Worm (Caenorhabditis elegans) whole organism, late embryonic: ENCODE measurements around the gene nspb-7.

Source experiments
- C38D4.7 ChIP-seq: fragments of 200-800 bp; sonication (Bioruptor generic); optimal IDR thresholded peaks from 2 replicates; lab custom pipeline; 2018; ENCODE audit warnings: mild to moderate bottlenecking, missing genetic modification characterization, moderate library complexity, missing compliant biosample characterization
- F13H6.1 ChIP-seq: sonication (generic microtip); optimal IDR thresholded peaks from 2 replicates; lab custom pipeline; 2016; ENCODE audit warnings: missing genetic modification characterization, missing compliant biosample characterization
- ahr-1 ChIP-seq: sonication (generic microtip); optimal IDR thresholded peaks from 2 replicates; lab custom pipeline; 2016; ENCODE audit warnings: missing genetic modification characterization, missing compliant biosample characterization
- ceh-19 ChIP-seq: fragments of 200-800 bp; sonication (Bioruptor generic); optimal IDR thresholded peaks from 2 replicates; lab custom pipeline; 2018; ENCODE audit warnings: mild to moderate bottlenecking, missing genetic modification characterization, missing compliant biosample characterization
- ceh-24 ChIP-seq: sonication (generic microtip); optimal IDR thresholded peaks from 2 replicates; lab custom pipeline; 2016; ENCODE audit warnings: mild to moderate bottlenecking, missing genetic modification characterization, missing compliant biosample characterization
- ceh-30 ChIP-seq: fragments of 150-350 bp; optimal IDR thresholded peaks from 2 replicates; lab custom pipeline; 2014; ENCODE audit warnings: missing biosample characterization, missing genetic modification characterization
- ceh-31 ChIP-seq: sonication (generic microtip); optimal IDR thresholded peaks from 2 replicates; lab custom pipeline; 2016; ENCODE audit warnings: missing genetic modification characterization, missing compliant biosample characterization
- ceh-45 ChIP-seq: fragments of 200-800 bp; sonication (Bioruptor generic); IDR thresholded peaks from 2 replicates; pipeline ENCODE4 v1.3.6; 2022; ENCODE audit warnings: missing genetic modification reagents, missing genetic modification characterization, missing compliant biosample characterization
- ceh-48 ChIP-seq: sonication (generic microtip); optimal IDR thresholded peaks from 2 replicates; lab custom pipeline; 2016; ENCODE audit warnings: missing genetic modification characterization, inconsistent platforms, missing compliant biosample characterization
- che-1 ChIP-seq: sonication (generic microtip); optimal IDR thresholded peaks from 2 replicates; lab custom pipeline; 2016; ENCODE audit warnings: mild to moderate bottlenecking, missing genetic modification characterization, missing compliant biosample characterization
- dve-1 ChIP-seq: sonication (generic microtip); optimal IDR thresholded peaks from 2 replicates; lab custom pipeline; 2017; ENCODE audit warnings: antibody characterized with exemption, mild to moderate bottlenecking, missing genetic modification characterization, missing compliant biosample characterization
- elt-4 ChIP-seq: sonication (generic microtip); optimal IDR thresholded peaks from 2 replicates; lab custom pipeline; 2016; ENCODE audit warnings: missing genetic modification characterization, missing compliant biosample characterization
- fax-1 ChIP-seq: sonication (generic microtip); optimal IDR thresholded peaks from 2 replicates; lab custom pipeline; 2016; ENCODE audit warnings: missing genotype, missing genetic modification characterization, missing compliant biosample characterization
- fkh-10 ChIP-seq: fragments of 150-350 bp; optimal IDR thresholded peaks from 2 replicates; lab custom pipeline; 2014; ENCODE audit warnings: missing biosample characterization, missing genetic modification reagents, missing genetic modification characterization
- gmeb-2 ChIP-seq: sonication (generic microtip); optimal IDR thresholded peaks from 2 replicates; lab custom pipeline; 2016; ENCODE audit warnings: missing genetic modification characterization, inconsistent platforms, missing compliant biosample characterization
- hlh-15 ChIP-seq: sonication (generic microtip); optimal IDR thresholded peaks from 2 replicates; lab custom pipeline; 2016; ENCODE audit warnings: missing genetic modification characterization, missing compliant biosample characterization
- hlh-30 ChIP-seq: sonication (generic microtip); optimal IDR thresholded peaks from 2 replicates; lab custom pipeline; 2017; ENCODE audit warnings: antibody characterized with exemption, missing genetic modification characterization, missing compliant biosample characterization; ENCODE audit not compliant: insufficient read depth
- hlh-6 ChIP-seq: sonication (generic microtip); optimal IDR thresholded peaks from 2 replicates; lab custom pipeline; 2016; ENCODE audit warnings: missing genotype, missing genetic modification characterization, missing compliant biosample characterization
- lim-6 ChIP-seq: sonication (generic microtip); optimal IDR thresholded peaks from 2 replicates; lab custom pipeline; 2016; ENCODE audit warnings: missing genetic modification characterization, missing compliant biosample characterization
- lin-11 ChIP-seq: fragments of 200-800 bp; sonication (Bioruptor generic); optimal IDR thresholded peaks from 2 replicates; lab custom pipeline; 2018; ENCODE audit warnings: mild to moderate bottlenecking, missing genetic modification characterization, missing compliant biosample characterization
- mec-3 ChIP-seq: sonication (generic microtip); optimal IDR thresholded peaks from 2 replicates; lab custom pipeline; 2016; ENCODE audit warnings: borderline replicate concordance, missing genetic modification characterization, missing compliant biosample characterization
- nfya-1 ChIP-seq: sonication (generic microtip); optimal IDR thresholded peaks from 2 replicates; lab custom pipeline; 2017; ENCODE audit warnings: missing genetic modification characterization, mild to moderate bottlenecking, missing compliant biosample characterization, antibody characterized with exemption, moderate library complexity
- pha-2 ChIP-seq: sonication (generic microtip); optimal IDR thresholded peaks from 2 replicates; lab custom pipeline; 2017; ENCODE audit warnings: mild to moderate bottlenecking, missing genetic modification characterization, missing compliant biosample characterization
- ref-2 ChIP-seq: sonication (generic microtip); optimal IDR thresholded peaks from 2 replicates; lab custom pipeline; 2016; ENCODE audit warnings: missing genetic modification characterization, missing compliant biosample characterization
- sox-2 ChIP-seq: fragments of 200-800 bp; sonication (Bioruptor generic); IDR thresholded peaks from 2 replicates; pipeline ENCODE4 v1.3.6; 2022; ENCODE audit warnings: missing genetic modification reagents, missing genetic modification characterization, missing compliant biosample characterization
- tbx-2 ChIP-seq: sonication (generic microtip); optimal IDR thresholded peaks from 2 replicates; lab custom pipeline; 2016; ENCODE audit warnings: missing genetic modification characterization, missing compliant biosample characterization
- ttx-3 ChIP-seq: sonication (generic microtip); optimal IDR thresholded peaks from 2 replicates; lab custom pipeline; 2016; ENCODE audit warnings: missing genetic modification reagents, missing genetic modification characterization, missing compliant biosample characterization
- unc-3 ChIP-seq, 2 experiments: fragments of 200-800 bp in 1 of 2; sonication (Bioruptor generic) in 1 of 2; sonication (generic microtip) in 1 of 2; conservative IDR thresholded peaks in 1 of 2; optimal IDR thresholded peaks in 1 of 2; 2 replicates each; pipeline versions ENCODE4 v1.3.6 to Lab custom; 2016 to 2022; ENCODE audit warnings: missing compliant biosample characterization in 2 of 2, missing genetic modification characterization in 2 of 2, missing genetic modification reagents in 1 of 2
- unc-42 ChIP-seq: sonication (generic microtip); optimal IDR thresholded peaks from 2 replicates; lab custom pipeline; 2016; ENCODE audit warnings: missing genotype, missing genetic modification characterization, missing compliant biosample characterization
- unc-55 ChIP-seq: sonication (generic microtip); optimal IDR thresholded peaks from 2 replicates; lab custom pipeline; 2017; ENCODE audit warnings: missing biosample characterization, missing genetic modification reagents, missing genetic modification characterization
- ztf-16 ChIP-seq: sonication (generic microtip); optimal IDR thresholded peaks from 2 replicates; lab custom pipeline; 2017; ENCODE audit warnings: missing genetic modification characterization, missing compliant biosample characterization

The nspb-7 gene

ce11 chrII:14567811-14568210 is 10.3 kb upstream of the nspb-7 start:
- TF ChIP-seq ref-2, result peak; percentile 10
- no peak for TF ChIP-seq ztf-16 (tag; lab: Kevin White, UChicago)
- TF ChIP-seq, all 69 proteins: peak for 1

- TF ChIP-seq ceh-31 (tag; lab: Kevin White, UChicago) (peak; percentile 54), fkh-10 (peak; percentile 34), ceh-24 (tag; lab: Kevin White, UChicago) (no peak), ahr-1 (tag; lab: Kevin White, UChicago) (no peak), dve-1 (tag; lab: Kevin White, UChicago) (no peak), unc-42 (tag; lab: Kevin White, UChicago) (peak; percentile 86)
Measured at ce11 chrII:14569322-14569721, 8.8 kb upstream of the nspb-7 start.

- TF ChIP-seq sox-2, result no peak
- TF ChIP-seq ceh-45 (GFP tag; lab: Robert Waterston, UW), result no peak
- no peak for TF ChIP-seq elt-4 (tag; lab: Kevin White, UChicago)
- no peak for TF ChIP-seq ceh-19 (GFP tag; lab: Kevin White, UChicago)
- no peak for TF ChIP-seq ceh-24 (tag; lab: Kevin White, UChicago)
- no peak for TF ChIP-seq nfya-1 (tag; lab: Kevin White, UChicago)
- no peak for TF ChIP-seq pha-2
- TF ChIP-seq unc-55 (GFP tag; lab: Kevin White, UChicago), result no peak
- TF ChIP-seq fax-1 (tag; lab: Kevin White, UChicago), result no peak
- no peak for TF ChIP-seq hlh-6 (tag; lab: Kevin White, UChicago)
- TF ChIP-seq che-1 (tag; lab: Kevin White, UChicago), result no peak
- TF ChIP-seq hlh-15 (tag; lab: Kevin White, UChicago), result no peak
- TF ChIP-seq ceh-48 (tag; lab: Kevin White, UChicago), result no peak
- TF ChIP-seq ttx-3 (tag; lab: Kevin White, UChicago), result no peak
- TF ChIP-seq tbx-2 (tag; lab: Kevin White, UChicago), result no peak
- no peak for TF ChIP-seq hlh-30 (tag; lab: Kevin White, UChicago)
Measured at ce11 chrII:14570541-14571160, 7.5 kb upstream of the nspb-7 start.

ce11 chrII:14573315-14573714 is 4.8 kb upstream of the nspb-7 start, which contains the start of gene madf-5:
TSS of gene madf-5 (plus strand) at chrII:14573615.
- TF ChIP-seq che-1 (tag; lab: Kevin White, UChicago) (no peak), lim-6 (tag; lab: Kevin White, UChicago) (no peak), ceh-24 (tag; lab: Kevin White, UChicago) (no peak), ceh-45 (GFP tag; lab: Robert Waterston, UW) (no peak), dve-1 (tag; lab: Kevin White, UChicago) (no peak), F13H6.1 (tag; lab: Kevin White, UChicago) (no peak)
- TF ChIP-seq, all 69 proteins: peak for 0

- TF ChIP-seq che-1 (tag; lab: Kevin White, UChicago) (no peak), ref-2 (no peak)
Measured at ce11 chrII:14574790-14575189, 3.3 kb upstream of the nspb-7 start.

ce11 chrII:14576429-14576828 is 1.7 kb upstream of the nspb-7 start, which contains the start of gene C01G12.13:
TSS of gene C01G12.13 (plus strand) at chrII:14576729.
- TF ChIP-seq fkh-10, result no peak
- no peak for TF ChIP-seq ceh-30 (tag; lab: Kevin White, UChicago)
- no peak for TF ChIP-seq F13H6.1 (tag; lab: Kevin White, UChicago)
- TF ChIP-seq lin-11 (tag; lab: Kevin White, UChicago), result no peak
- no peak for TF ChIP-seq ceh-45 (GFP tag; lab: Robert Waterston, UW)
- TF ChIP-seq lim-6 (tag; lab: Kevin White, UChicago), result no peak
- no peak for TF ChIP-seq C38D4.7 (GFP tag; lab: Kevin White, UChicago)
- no peak for TF ChIP-seq mec-3 (tag; lab: Kevin White, UChicago)
- no peak for TF ChIP-seq unc-3 (GFP tag; conservative IDR thresholded peaks at IDR 0.05; lab: Robert Waterston, UW)
- no peak for TF ChIP-seq unc-3 (tag; optimal IDR thresholded peaks at IDR 0.05; lab: Kevin White, UChicago)
- TF ChIP-seq gmeb-2, result no peak
